Fruit fly (Drosophila melanogaster): ENCODE data around the gene RnpS1.

Gene RnpS1

DNA sequence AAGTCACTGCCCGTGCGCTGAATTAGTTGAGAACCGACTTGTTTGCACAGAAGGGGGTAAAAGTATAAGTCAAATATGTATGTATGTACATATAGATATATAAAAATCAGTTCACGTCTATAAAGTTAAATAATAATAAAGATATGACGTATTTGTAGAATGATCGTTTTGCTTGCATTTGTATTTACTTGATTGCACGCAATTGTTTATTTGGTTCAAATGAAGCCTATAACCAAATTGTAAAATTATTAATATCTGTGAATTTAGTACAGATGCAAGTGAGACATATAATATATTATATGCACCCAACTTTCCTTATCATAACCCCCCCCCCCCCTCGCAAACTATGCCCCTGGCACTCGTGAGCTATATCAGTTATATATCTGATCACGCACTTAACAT, 48.7 kb downstream of the RnpS1 start (continued):
- TF ChIP-seq PHDP (tag; optimal IDR thresholded peaks at IDR 0.05) (peak; percentile 61), H15 (GFP tag; IDR thresholded peaks at IDR 0.05) (no peak), gcm (GFP tag; optimal IDR thresholded peaks at IDR 0.05) (peak; percentile 21), vvl (GFP tag; IDR thresholded peaks at IDR 0.05) (no peak), Rfx (GFP tag; IDR thresholded peaks at IDR 0.05) (no peak), CG33557 (GFP tag; optimal IDR thresholded peaks at IDR 0.05) (peak; percentile 39), abd-A (tag; optimal IDR thresholded peaks at IDR 0.05) (no peak), slou (GFP tag; optimal IDR thresholded peaks at IDR 0.05) (no peak), CG10979 (tag; optimal IDR thresholded peaks at IDR 0.05) (peak; percentile 13), eve (GFP tag; optimal IDR thresholded peaks at IDR 0.05) (no peak), CG1792 (GFP tag; optimal IDR thresholded peaks at IDR 0.05) (no peak), bowl (GFP tag; IDR thresholded peaks at IDR 0.05) (no peak), Optix (GFP tag; IDR thresholded peaks at IDR 0.05) (no peak), CG2116 (GFP tag; optimal IDR thresholded peaks at IDR 0.05) (no peak), CG10267 (tag; optimal IDR thresholded peaks at IDR 0.05) (peak; percentile 3), gro (GFP tag; optimal IDR thresholded peaks at IDR 0.05) (no peak), gce (GFP tag; IDR thresholded peaks at IDR 0.05) (no peak), CG7556 (GFP tag; optimal IDR thresholded peaks at IDR 0.05) (peak; percentile 28), trem (tag; optimal IDR thresholded peaks at IDR 0.05) (peak; percentile 4), dpn (GFP tag; optimal IDR thresholded peaks at IDR 0.05) (no peak), CG12155 (GFP tag; optimal IDR thresholded peaks at IDR 0.05) (no peak), CG11723 (GFP tag; optimal IDR thresholded peaks at IDR 0.05) (peak; percentile 2), CG9797 (GFP tag; optimal IDR thresholded peaks at IDR 0.05) (no peak), Jarid2 (GFP tag; optimal IDR thresholded peaks at IDR 0.05) (peak; percentile 26), CG11696 (GFP tag; IDR thresholded peaks at IDR 0.05) (no peak), pzg (GFP tag; optimal IDR thresholded peaks at IDR 0.05) (no peak), CG3847 (GFP tag; IDR thresholded peaks at IDR 0.05) (peak; percentile 32), CG1602 (GFP tag; optimal IDR thresholded peaks at IDR 0.05) (no peak), Max (GFP tag; optimal IDR thresholded peaks at IDR 0.05) (no peak), ara (GFP tag; IDR thresholded peaks at IDR 0.05) (no peak), CG10147 (GFP tag; optimal IDR thresholded peaks at IDR 0.05) (peak; percentile 62), dimm (GFP tag; IDR thresholded peaks at IDR 0.05) (no peak), CG12659 (GFP tag; optimal IDR thresholded peaks at IDR 0.05) (peak; percentile 42), dysf (GFP tag; IDR thresholded peaks at IDR 0.05) (peak; percentile 68; the same call in 2 of the 3 replicates), vnd (GFP tag; IDR thresholded peaks at IDR 0.05; ENCODE audit: partially characterized antibody) (no peak), CrebB (tag; optimal IDR thresholded peaks at IDR 0.05) (no peak), E2f1 (GFP tag; IDR thresholded peaks at IDR 0.05) (no peak), tll (GFP tag; optimal IDR thresholded peaks at IDR 0.05) (no peak), CG3065 (GFP tag; optimal IDR thresholded peaks at IDR 0.05) (no peak), so (GFP tag; IDR thresholded peaks at IDR 0.05) (no peak), gsb-n (tag; optimal IDR thresholded peaks at IDR 0.05) (peak; percentile 16), lilli (GFP tag; optimal IDR thresholded peaks at IDR 0.05) (peak; percentile 25), CG17568 (GFP tag; optimal IDR thresholded peaks at IDR 0.05) (peak; percentile 36), CG4854 (GFP tag; optimal IDR thresholded peaks at IDR 0.05) (no peak), pnt (GFP tag; optimal IDR thresholded peaks at IDR 0.05) (no peak), ssp (GFP tag; IDR thresholded peaks at IDR 0.05) (no peak), Camta (GFP tag; optimal IDR thresholded peaks at IDR 0.05) (no peak), grau (tag; optimal IDR thresholded peaks at IDR 0.05) (peak; percentile 63), BEAF-32 (GFP tag; optimal IDR thresholded peaks at IDR 0.05) (no peak), tna (GFP tag; IDR thresholded peaks at IDR 0.05; ENCODE audit: partially characterized antibody) (no peak), stc (GFP tag; IDR thresholded peaks at IDR 0.05) (0 out of 2 replicates have a peak, but pooled peaks have one; percentile 37)
